Worm (Caenorhabditis elegans) whole organism, L3 larva: ENCODE measurements around the gene C07A9.5.

Experiments
- aly-2 ChIP-seq: fragments of 150-350 bp; optimal IDR thresholded peaks from 2 replicates; lab custom pipeline; 2014; ENCODE audit warnings: missing biosample characterization, missing genetic modification characterization
- nhr-11 ChIP-seq: fragments of 150-350 bp; optimal IDR thresholded peaks from 2 replicates; lab custom pipeline; 2014; ENCODE audit warnings: missing biosample characterization, missing genetic modification characterization
- nhr-12 ChIP-seq: fragments of 150-350 bp; optimal IDR thresholded peaks from 2 replicates; lab custom pipeline; 2014; ENCODE audit warnings: missing biosample characterization, missing genetic modification characterization
- nhr-237 ChIP-seq: fragments of 150-350 bp; optimal IDR thresholded peaks from 2 replicates; lab custom pipeline; 2014; ENCODE audit warnings: missing biosample characterization, missing genetic modification characterization
- nhr-43 ChIP-seq: sonication (generic microtip); optimal IDR thresholded peaks from 2 replicates; lab custom pipeline; 2016; ENCODE audit warnings: mild to moderate bottlenecking, missing genetic modification characterization, missing compliant biosample characterization; ENCODE audit not compliant: poor library complexity, severe bottlenecking
- tbx-2 ChIP-seq: sonication (generic microtip); optimal IDR thresholded peaks from 2 replicates; lab custom pipeline; 2016; ENCODE audit warnings: mild to moderate bottlenecking, missing genetic modification characterization, missing compliant biosample characterization
- ztf-4 ChIP-seq: fragments of 150-350 bp; optimal IDR thresholded peaks from 2 replicates; lab custom pipeline; 2014; ENCODE audit warnings: missing biosample characterization, missing genetic modification characterization

DNA sequence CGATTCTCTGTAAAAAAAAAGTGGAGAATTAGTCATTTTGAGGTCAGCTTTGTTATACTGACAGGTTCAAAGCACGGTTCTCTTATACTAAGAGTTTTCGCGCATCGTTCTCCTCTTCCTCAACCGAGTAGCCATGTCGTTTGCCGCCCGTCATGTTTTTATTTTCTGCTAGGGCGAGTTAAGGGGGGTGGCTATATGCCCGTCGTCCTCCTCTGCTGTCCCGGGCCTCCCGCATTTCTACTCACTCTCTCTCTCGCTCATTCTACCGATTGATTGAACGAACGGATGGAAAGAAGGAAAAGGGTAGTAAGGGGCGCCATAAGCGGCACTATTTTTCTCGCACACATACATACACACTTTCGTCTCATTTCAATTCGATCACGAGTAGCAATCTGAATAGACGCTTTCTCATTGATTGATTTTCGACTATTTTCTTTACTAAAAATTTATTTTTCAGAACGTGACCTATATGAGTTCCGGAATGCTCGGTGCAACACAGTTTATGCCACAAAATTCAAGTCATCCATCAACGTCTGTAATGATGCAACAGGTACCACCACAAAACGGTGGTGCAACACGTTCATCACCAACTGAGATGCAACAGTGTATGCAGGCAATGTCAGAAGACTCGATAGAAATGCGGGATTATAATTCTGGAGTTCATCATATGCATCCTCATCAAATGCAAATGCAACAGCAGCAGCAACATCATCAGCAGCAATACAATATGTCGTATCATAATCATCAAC, 22.7 kb upstream of the C07A9.5 start:
- TF ChIP-seq aly-2 (tag; lab: Kevin White, UChicago), result no peak
- TF ChIP-seq tbx-2 (tag; lab: Kevin White, UChicago), result no peak
- no peak for TF ChIP-seq nhr-12
- no peak for TF ChIP-seq nhr-43 (tag; lab: Kevin White, UChicago)
- no peak for TF ChIP-seq nhr-237 (tag; lab: Kevin White, UChicago)
- no peak for TF ChIP-seq ztf-4
- no peak for TF ChIP-seq nhr-11 (tag; lab: Kevin White, UChicago)
